Fruit fly (Drosophila melanogaster) whole organism, embryonic: ENCODE data around the gene Z600.

Experiments used
- Asciz ChIP-seq: fragments of 200-800 bp; sonication (Bioruptor generic); optimal IDR thresholded peaks from 2 replicates; lab custom pipeline; 2017; ENCODE audit warnings: missing biosample characterization, mild to moderate bottlenecking, missing genetic modification characterization, missing genetic modification reagents
- B-H2 ChIP-seq: fragments of 200-800 bp; sonication (Bioruptor generic); optimal IDR thresholded peaks from 2 replicates; lab custom pipeline; 2018; ENCODE audit warnings: missing biosample characterization, mild to moderate bottlenecking, missing genetic modification characterization
- CG10543 ChIP-seq: fragments of 200-800 bp; sonication (Bioruptor generic); optimal IDR thresholded peaks from 3 replicates; lab custom pipeline; 2017; ENCODE audit warnings: missing biosample characterization, mild to moderate bottlenecking, missing genetic modification characterization, moderate library complexity
- CG11696 ChIP-seq: fragments of 200-800 bp; sonication (Bioruptor generic); IDR thresholded peaks from 2 replicates; pipeline ENCODE4 v1.3.6; 2022; ENCODE audit warnings: missing biosample characterization, missing genetic modification characterization
- CG12104 ChIP-seq: fragments of 200-800 bp; sonication (Bioruptor generic); optimal IDR thresholded peaks from 3 replicates; lab custom pipeline; 2016; ENCODE audit warnings: missing biosample characterization, missing genetic modification characterization
- CG12155 ChIP-seq: fragments of 200-800 bp; sonication (Bioruptor generic); optimal IDR thresholded peaks from 3 replicates; lab custom pipeline; 2016; ENCODE audit warnings: missing biosample characterization, missing genetic modification characterization
- CG12769 ChIP-seq: fragments of 200-800 bp; sonication (Bioruptor generic); optimal IDR thresholded peaks from 2 replicates; lab custom pipeline; 2019; ENCODE audit warnings: missing biosample characterization, mild to moderate bottlenecking, missing genetic modification characterization, moderate library complexity
- CG13894 ChIP-seq: fragments of 200-800 bp; sonication (Bioruptor generic); optimal IDR thresholded peaks from 3 replicates; lab custom pipeline; 2018; ENCODE audit warnings: missing biosample characterization, mild to moderate bottlenecking, missing genetic modification characterization, moderate library complexity
- CG17361 ChIP-seq: fragments of 200-800 bp; sonication (Bioruptor generic); IDR thresholded peaks from 3 replicates; pipeline ENCODE4 v1.3.6; 2022; ENCODE audit warnings: missing biosample characterization, missing genetic modification characterization
- CG18599 ChIP-seq: fragments of 200-800 bp; sonication (Bioruptor generic); optimal IDR thresholded peaks from 3 replicates; lab custom pipeline; 2017; ENCODE audit warnings: missing biosample characterization, missing genetic modification characterization, mild to moderate bottlenecking, moderate library complexity, missing genetic modification reagents
- CG2202 ChIP-seq: fragments of 200-800 bp; sonication (Bioruptor generic); optimal IDR thresholded peaks from 2 replicates; lab custom pipeline; 2018; ENCODE audit warnings: missing biosample characterization, mild to moderate bottlenecking, missing genetic modification characterization
- CG2678 ChIP-seq: fragments of 200-800 bp; sonication (Bioruptor generic); optimal IDR thresholded peaks from 3 replicates; lab custom pipeline; 2019; ENCODE audit warnings: missing biosample characterization, mild to moderate bottlenecking, missing genetic modification characterization, moderate library complexity
- CG4328 ChIP-seq: fragments of 200-800 bp; sonication (Bioruptor generic); optimal IDR thresholded peaks from 3 replicates; lab custom pipeline; 2017; ENCODE audit warnings: missing biosample characterization, missing genetic modification reagents, missing genetic modification characterization
- CG6272 ChIP-seq: fragments of 200-800 bp; sonication (Bioruptor generic); IDR thresholded peaks from 2 replicates; pipeline ENCODE4 v1.3.6; 2022; ENCODE audit warnings: missing biosample characterization, missing genetic modification characterization
- CG6765 ChIP-seq: fragments of 200-800 bp; sonication (Bioruptor generic); optimal IDR thresholded peaks from 3 replicates; lab custom pipeline; 2017; ENCODE audit warnings: missing biosample characterization, mild to moderate bottlenecking, missing genetic modification characterization
- CG6854 ChIP-seq: fragments of 200-800 bp; sonication (Bioruptor generic); optimal IDR thresholded peaks from 3 replicates; lab custom pipeline; 2017; ENCODE audit warnings: missing biosample characterization, mild to moderate bottlenecking, missing genetic modification characterization
- CG7556 ChIP-seq: fragments of 200-800 bp; sonication (Bioruptor generic); optimal IDR thresholded peaks from 2 replicates; lab custom pipeline; 2017; ENCODE audit warnings: missing biosample characterization, mild to moderate bottlenecking, missing genetic modification characterization
- CG8089 ChIP-seq: fragments of 200-800 bp; sonication (Bioruptor generic); optimal IDR thresholded peaks from 3 replicates; lab custom pipeline; 2016; ENCODE audit warnings: missing biosample characterization, missing genetic modification characterization
- CG8290 ChIP-seq, 3 experiments: fragments of 200-800 bp; sonication (Bioruptor generic); optimal IDR thresholded peaks; 2 replicates each; lab custom pipeline; 2016 to 2019; ENCODE audit warnings: missing biosample characterization in 3 of 3, missing genetic modification characterization in 3 of 3, mild to moderate bottlenecking in 2 of 3, moderate library complexity in 1 of 3
- CoRest ChIP-seq: fragments of 200-800 bp; sonication (Bioruptor generic); optimal IDR thresholded peaks from 3 replicates; lab custom pipeline; 2018; ENCODE audit warnings: missing biosample characterization, mild to moderate bottlenecking, missing genetic modification characterization, moderate library complexity
- CrebB ChIP-seq: fragments of 200-800 bp; sonication (Bioruptor generic); optimal IDR thresholded peaks from 3 replicates; lab custom pipeline; 2018; ENCODE audit warnings: missing biosample characterization, mild to moderate bottlenecking, missing genetic modification characterization
- Dek ChIP-seq: fragments of 200-800 bp; sonication (Bioruptor generic); optimal IDR thresholded peaks from 3 replicates; lab custom pipeline; 2019; ENCODE audit warnings: missing biosample characterization, mild to moderate bottlenecking, missing genetic modification characterization, moderate library complexity
- Ets65A ChIP-seq: fragments of 200-800 bp; sonication (Bioruptor generic); peaks from one replicate; lab custom pipeline; 2016; ENCODE audit warnings: missing biosample characterization, missing genetic modification characterization
- Fer3 ChIP-seq: fragments of 200-800 bp; sonication (Bioruptor generic); optimal IDR thresholded peaks from 2 replicates; lab custom pipeline; 2018; ENCODE audit warnings: missing biosample characterization, mild to moderate bottlenecking, missing genetic modification characterization, moderate library complexity
- HHEX ChIP-seq: fragments of 200-800 bp; sonication (Bioruptor generic); optimal IDR thresholded peaks from 3 replicates; lab custom pipeline; 2017; ENCODE audit warnings: missing biosample characterization, mild to moderate bottlenecking, missing genetic modification characterization, missing genetic modification reagents
- Hand ChIP-seq: fragments of 200-800 bp; sonication (Bioruptor generic); optimal IDR thresholded peaks from 2 replicates; lab custom pipeline; 2017; ENCODE audit warnings: mild to moderate bottlenecking, missing biosample characterization, missing genetic modification reagents, missing genetic modification characterization
- HmgZ ChIP-seq: fragments of 200-800 bp; sonication (Bioruptor generic); optimal IDR thresholded peaks from 2 replicates; lab custom pipeline; 2018; ENCODE audit warnings: missing biosample characterization, mild to moderate bottlenecking, missing genetic modification characterization
- Med ChIP-seq: fragments of 200-800 bp; sonication (Bioruptor generic); peaks from one replicate; lab custom pipeline; 2016; ENCODE audit warnings: missing biosample characterization, missing genetic modification characterization, mild to moderate bottlenecking, inconsistent platforms, moderate library complexity
- Meics ChIP-seq: fragments of 200-800 bp; sonication (Bioruptor generic); optimal IDR thresholded peaks from 2 replicates; lab custom pipeline; 2017; ENCODE audit warnings: missing biosample characterization, mild to moderate bottlenecking, missing genetic modification characterization
- Vsx1 ChIP-seq: fragments of 200-800 bp; sonication (Bioruptor generic); optimal IDR thresholded peaks from 2 replicates; lab custom pipeline; 2017; ENCODE audit warnings: missing biosample characterization, mild to moderate bottlenecking, missing genetic modification characterization, missing genetic modification reagents
- ab ChIP-seq: fragments of 200-800 bp; sonication (Bioruptor generic); optimal IDR thresholded peaks from 2 replicates; lab custom pipeline; 2016; ENCODE audit warnings: missing biosample characterization, missing genetic modification characterization
- bab2 ChIP-seq: fragments of 200-800 bp; sonication (Bioruptor generic); optimal IDR thresholded peaks from 2 replicates; lab custom pipeline; 2016; ENCODE audit warnings: missing biosample characterization, missing genetic modification characterization
- caup ChIP-seq: fragments of 200-800 bp; sonication (Bioruptor generic); optimal IDR thresholded peaks from 3 replicates; lab custom pipeline; 2017; ENCODE audit warnings: missing biosample characterization, mild to moderate bottlenecking, missing genetic modification characterization, moderate library complexity; ENCODE audit not compliant: severe bottlenecking
- cwo ChIP-seq: fragments of 200-800 bp; sonication (Bioruptor generic); optimal IDR thresholded peaks from 3 replicates; lab custom pipeline; 2017; ENCODE audit warnings: missing biosample characterization, missing genetic modification characterization, mild to moderate bottlenecking, moderate library complexity, missing genetic modification reagents
- danr ChIP-seq: fragments of 200-800 bp; sonication (Bioruptor generic); IDR thresholded peaks from 2 replicates; pipeline ENCODE4 v1.3.6; 2022; ENCODE audit warnings: missing biosample characterization, missing genetic modification characterization
- eve ChIP-seq, 2 experiments: fragments of >200 bp; optimal IDR thresholded peaks; 2 replicates each; lab custom pipeline; 2017; ENCODE audit warnings: missing biosample characterization in 2 of 2, missing genetic modification characterization in 2 of 2
- exex ChIP-seq: fragments of 200-800 bp; sonication (Bioruptor generic); optimal IDR thresholded peaks from 4 replicates; lab custom pipeline; 2018; ENCODE audit warnings: missing biosample characterization, mild to moderate bottlenecking, missing genetic modification characterization, moderate library complexity
- fd3F ChIP-seq: fragments of 200-800 bp; sonication (Bioruptor generic); optimal IDR thresholded peaks from 2 replicates; lab custom pipeline; 2018; ENCODE audit warnings: missing biosample characterization, mild to moderate bottlenecking, missing genetic modification characterization, moderate library complexity
- grau ChIP-seq: fragments of 200-800 bp; optimal IDR thresholded peaks from 3 replicates; lab custom pipeline; 2019; ENCODE audit warnings: missing biosample characterization, mild to moderate bottlenecking, missing genetic modification characterization, moderate library complexity
- gro ChIP-seq: fragments of 200-800 bp; sonication (Bioruptor generic); optimal IDR thresholded peaks from 2 replicates; lab custom pipeline; 2016; ENCODE audit warnings: missing biosample characterization, missing genetic modification characterization
- oc ChIP-seq: fragments of 200-800 bp; sonication (Bioruptor generic); optimal IDR thresholded peaks from 2 replicates; lab custom pipeline; 2018; ENCODE audit warnings: missing biosample characterization, mild to moderate bottlenecking, missing genetic modification characterization, moderate library complexity
- odd ChIP-seq: fragments of 200-800 bp; sonication (Bioruptor generic); optimal IDR thresholded peaks from 2 replicates; lab custom pipeline; 2017; ENCODE audit warnings: missing biosample characterization, mild to moderate bottlenecking, missing genetic modification characterization
- prd ChIP-seq, 3 experiments: fragments of >200 bp in 2 of 3; fragments of 200-800 bp in 1 of 3; sonication (Bioruptor generic) in 1 of 3; optimal IDR thresholded peaks in 2 of 3; IDR thresholded peaks in 1 of 3; 2 replicates in 2 of 3; 3 replicates in 1 of 3; pipeline versions ENCODE4 v1.3.6 to Lab custom; 2017 to 2022; ENCODE audit warnings: missing biosample characterization in 1 of 3, missing genetic modification characterization in 1 of 3
- rib ChIP-seq: fragments of 200-800 bp; sonication (Bioruptor generic); IDR thresholded peaks from 2 replicates; pipeline ENCODE4 v1.3.6; 2022; ENCODE audit warnings: missing biosample characterization, missing genetic modification characterization
- schlank ChIP-seq: fragments of 200-800 bp; sonication (Bioruptor generic); optimal IDR thresholded peaks from 2 replicates; lab custom pipeline; 2018; ENCODE audit warnings: missing biosample characterization, mild to moderate bottlenecking, missing genetic modification characterization
- shn ChIP-seq: fragments of 200-800 bp; sonication (Bioruptor generic); optimal IDR thresholded peaks from 3 replicates; lab custom pipeline; 2016; ENCODE audit warnings: missing biosample characterization, missing genetic modification characterization
- sob ChIP-seq: fragments of 200-800 bp; sonication (Bioruptor generic); IDR thresholded peaks from 2 replicates; pipeline ENCODE4 v1.3.6; 2022; ENCODE audit warnings: missing biosample characterization, missing genetic modification characterization
- tup ChIP-seq: fragments of 200-800 bp; sonication (Bioruptor generic); optimal IDR thresholded peaks from 2 replicates; lab custom pipeline; 2016; ENCODE audit warnings: missing biosample characterization, mild to moderate bottlenecking, missing genetic modification characterization, moderate library complexity
- unpg ChIP-seq: fragments of 200-800 bp; sonication (Bioruptor generic); optimal IDR thresholded peaks from 3 replicates; lab custom pipeline; 2018; ENCODE audit warnings: missing biosample characterization, mild to moderate bottlenecking, missing genetic modification characterization, moderate library complexity

The Z600 gene

dm6 chr3L:15548843-15549242 lies 40.0 kb downstream of the Z600 start:
- TF ChIP-seq bab2 (GFP tag; lab: Kevin White, UChicago) (peak; percentile 32), danr (peak; percentile 20; the same call in 1 of the 2 replicates), Hand (GFP tag; lab: Kevin White, UChicago) (peak; percentile 42), CoRest (tag; lab: Kevin White, UChicago) (peak; percentile 4), cwo (peak; percentile 32), B-H2 (GFP tag; lab: Kevin White, UChicago) (peak; percentile 29), CG13894 (tag; lab: Kevin White, UChicago) (peak; percentile 19), fd3F (GFP tag; lab: Kevin White, UChicago) (peak; percentile 45), unpg (peak; percentile 7), CG12104 (GFP tag; lab: Kevin White, UChicago) (peak; percentile 10), Vsx1 (GFP tag; lab: Kevin White, UChicago) (peak; percentile 39), Dek (no peak), Meics (GFP tag; lab: Kevin White, UChicago) (peak; percentile 53), shn (no peak), CG2202 (no peak), HHEX (GFP tag; lab: Kevin White, UChicago) (peak; percentile 34), CG12155 (no peak), CG8290 (GFP tag; optimal IDR thresholded peaks at IDR 0.05; lab: Kevin White, UChicago) (no peak), CG8290 (tag; optimal IDR thresholded peaks at IDR 0.05; lab: Kevin White, UChicago) (peak in 1 of 2 experiments; percentile 61), sob (GFP tag; lab: Robert Waterston, UW) (peak; percentile 10; the same call in 1 of the 2 replicates), CG12769 (tag; lab: Kevin White, UChicago) (peak; percentile 57), rib (GFP tag; lab: Robert Waterston, UW) (no peak), odd (GFP tag; lab: Kevin White, UChicago) (peak; percentile 16), eve (GFP tag; optimal IDR thresholded peaks at IDR 0.05; lab: Kevin White, UChicago) (no peak), CrebB (peak; percentile 53), CG6854 (GFP tag; lab: Kevin White, UChicago) (peak; percentile 51), Med (peak; percentile 72), CG11696 (GFP tag; lab: Robert Waterston, UW) (0 out of 2 replicates have a peak, but pooled peaks have one; percentile 13), grau (peak; percentile 4), Fer3 (tag; lab: Kevin White, UChicago) (peak; percentile 48), CG6765 (peak; percentile 44), CG10543 (GFP tag; lab: Kevin White, UChicago) (peak; percentile 54), schlank (tag; lab: Kevin White, UChicago) (peak; percentile 57), Ets65A (GFP tag; lab: Kevin White, UChicago) (no peak), HmgZ (peak; percentile 6), CG4328 (GFP tag; lab: Kevin White, UChicago) (peak; percentile 42), exex (tag; lab: Kevin White, UChicago) (peak; percentile 7), CG2678 (tag; lab: Kevin White, UChicago) (peak; percentile 47), caup (peak; percentile 74), Asciz (peak; percentile 28), oc (no peak), gro (GFP tag; lab: Kevin White, UChicago) (peak; percentile 38), tup (GFP tag; lab: Kevin White, UChicago) (no peak), CG17361 (GFP tag; lab: Robert Waterston, UW) (0 out of 3 replicates have a peak, but pooled peaks have one; percentile 17), prd (optimal IDR thresholded peaks at IDR 0.05; lab: Kevin White, UChicago) (no peak), prd (GFP tag; IDR thresholded peaks at IDR 0.05; lab: Robert Waterston, UW) (no peak), ab (GFP tag; lab: Kevin White, UChicago) (no peak), CG7556 (GFP tag; lab: Kevin White, UChicago) (peak; percentile 23), CG6272 (no peak), CG8089 (GFP tag; lab: Kevin White, UChicago) (no peak), CG18599 (GFP tag; lab: Kevin White, UChicago) (peak; percentile 72)
